Worm (Caenorhabditis elegans): ENCODE measurements around the gene srh-52.

DNA sequence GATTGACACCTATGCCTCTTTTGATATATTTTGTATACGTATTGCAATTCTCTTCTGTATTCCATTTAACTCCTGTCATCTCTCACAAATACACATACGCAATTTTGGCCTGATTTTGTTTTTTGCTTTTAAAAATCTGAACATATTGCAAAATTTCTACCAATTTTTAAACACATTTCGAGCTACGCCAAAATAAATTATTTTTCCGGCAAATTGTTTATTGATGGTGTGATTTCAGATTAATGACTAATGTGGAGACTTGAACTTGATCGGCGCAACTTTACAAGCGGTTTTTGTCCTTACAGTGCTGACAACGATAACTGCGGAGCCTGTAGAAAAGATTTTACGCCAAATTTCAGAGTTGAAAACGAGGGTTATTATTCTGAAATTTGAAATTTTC is 21.0 kb upstream of the srh-52 start:
- TF ChIP-seq lsl-1 (GFP tag; optimal IDR thresholded peaks at IDR 0.05) (peak; percentile 37), ceh-100 (GFP tag; IDR thresholded peaks at IDR 0.05) (no peak; the same call in 1 of the 2 replicates), ccch-3 (GFP tag; optimal IDR thresholded peaks at IDR 0.05) (no peak), pha-4 (tag; optimal IDR thresholded peaks at IDR 0.05) (no peak), ceh-27 (GFP tag; optimal IDR thresholded peaks at IDR 0.05) (no peak), ama-1 (optimal IDR thresholded peaks at IDR 0.05) (no peak), ama-1 (GFP tag; optimal IDR thresholded peaks at IDR 0.05) (peak in 1 of 2 experiments; percentile 28), ceh-40 (GFP tag; IDR thresholded peaks at IDR 0.05) (no peak), repo-1 (tag; optimal IDR thresholded peaks at IDR 0.05) (no peak), K11D2.4 (GFP tag; IDR thresholded peaks at IDR 0.05) (no peak), rcor-1 (GFP tag; IDR thresholded peaks at IDR 0.05) (no peak), nhr-120 (GFP tag; IDR thresholded peaks at IDR 0.05) (no peak), F49E8.2 (tag; optimal IDR thresholded peaks at IDR 0.05; ENCODE audit: insufficient read depth) (peak; percentile 38), lin-35 (GFP tag; optimal IDR thresholded peaks at IDR 0.05) (peak in 1 of 3 experiments; percentile 2), mel-28 (tag; optimal IDR thresholded peaks at IDR 0.05; ENCODE audit: borderline replicate concordance) (no peak)

Measured in whole organism, young adult.